Worm (Caenorhabditis elegans): Measurements from ENCODE around the gene srd-30.

Gene srd-30

ce11 chrV:7603404-7603803 lies 26.2 kb upstream of the srd-30 start, which contains the start of gene C50E3.11 (continued):
- TF ChIP-seq mel-28 (tag; optimal IDR thresholded peaks at IDR 0.05; ENCODE audit: borderline replicate concordance) (no peak), cebp-2 (GFP tag; IDR thresholded peaks at IDR 0.05) (no peak), snpc-1.3 (tag; optimal IDR thresholded peaks at IDR 0.05; ENCODE audit: insufficient read depth) (no peak), ztf-6 (GFP tag; IDR thresholded peaks at IDR 0.05) (no peak), tbx-9 (tag; optimal IDR thresholded peaks at IDR 0.05; ENCODE audit: borderline replicate concordance) (no peak), ztf-3 (GFP tag; optimal IDR thresholded peaks at IDR 0.05) (no peak), nfya-1 (tag; optimal IDR thresholded peaks at IDR 0.05; ENCODE audit: borderline replicate concordance, insufficient read depth) (no peak)

- TF ChIP-seq hsf-1 (GFP tag; IDR thresholded peaks at IDR 0.05): no peak
- no peak for TF ChIP-seq ceh-100 (GFP tag; IDR thresholded peaks at IDR 0.05)
- no peak for TF ChIP-seq dpl-1 (GFP tag; optimal IDR thresholded peaks at IDR 0.05)
- TF ChIP-seq athp-1 (tag; optimal IDR thresholded peaks at IDR 0.05): no peak
- TF ChIP-seq B0019.2 (GFP tag; conservative IDR thresholded peaks at IDR 0.05): no peak
- TF ChIP-seq F10E7.11 (tag; optimal IDR thresholded peaks at IDR 0.05): no peak
- TF ChIP-seq dox-1 (GFP tag; IDR thresholded peaks at IDR 0.05): no peak
- TF ChIP-seq madf-3 (GFP tag; IDR thresholded peaks at IDR 0.05): no peak
- no peak for TF ChIP-seq lir-1 (GFP tag; conservative IDR thresholded peaks at IDR 0.05)
- TF ChIP-seq nhr-80 (tag; optimal IDR thresholded peaks at IDR 0.05): no peak
- TF ChIP-seq bed-1 (GFP tag; IDR thresholded peaks at IDR 0.05): no peak
These were observed 24.7 kb upstream of the srd-30 start, which contains the start of gene clec-213 for ce11 chrV:7604858-7605257. TSS of gene clec-213 (plus strand) at chrV:7605158.

- TF ChIP-seq nhr-80 (tag; optimal IDR thresholded peaks at IDR 0.05): peak; percentile 25
- TF ChIP-seq madf-3 (GFP tag; IDR thresholded peaks at IDR 0.05): no peak
These were observed 19.7 kb upstream of the srd-30 start, which contains the start of the genes folt-3 and clec-214 for ce11 chrV:7609698-7610420. TSS of gene folt-3 (minus strand) at chrV:7609748. TSS of gene clec-214 (plus strand) at chrV:7610370.

- TF ChIP-seq Y67H2A.10 (GFP tag; conservative IDR thresholded peaks at IDR 0.05) (no peak), hlh-26 (GFP tag; conservative IDR thresholded peaks at IDR 0.05) (no peak), attf-3 (GFP tag; conservative IDR thresholded peaks at IDR 0.05) (no peak)
These were observed 17.6 kb upstream of the srd-30 start, which contains the start of gene clec-215 for ce11 chrV:7612044-7612443. TSS of gene clec-215 (plus strand) at chrV:7612344.

- no peak for TF ChIP-seq attf-3 (GFP tag; conservative IDR thresholded peaks at IDR 0.05)
- TF ChIP-seq mcd-1 (GFP tag; IDR thresholded peaks at IDR 0.05): no peak
These were observed 11.5 kb upstream of the srd-30 start, which contains the start of gene C50E3.15 for ce11 chrV:7618114-7618513. TSS of gene C50E3.15 (plus strand) at chrV:7618414.

ce11 chrV:7622011-7622465 lies 7.6 kb upstream of the srd-30 start, which contains the start of gene C50E3.12:
TSS of gene C50E3.12 (minus strand) at chrV:7622061.
- TF ChIP-seq madf-6 (GFP tag; IDR thresholded peaks at IDR 0.05) (peak; percentile 89), xnd-1 (tag; optimal IDR thresholded peaks at IDR 0.05) (peak; percentile 30), madf-8 (GFP tag; conservative IDR thresholded peaks at IDR 0.05) (peak; percentile 75), F33H1.4 (GFP tag; IDR thresholded peaks at IDR 0.05) (0 out of 2 replicates have a peak, but pooled peaks have one; percentile 11), hmg-1.2 (GFP tag; IDR thresholded peaks at IDR 0.05) (no peak), lsl-1 (GFP tag; optimal IDR thresholded peaks at IDR 0.05) (peak; percentile 5), hlh-12 (tag; optimal IDR thresholded peaks at IDR 0.05) (no peak), dpl-1 (GFP tag; optimal IDR thresholded peaks at IDR 0.05) (peak; percentile 45), lin-54 (GFP tag; optimal IDR thresholded peaks at IDR 0.05) (no peak), madf-3 (GFP tag; IDR thresholded peaks at IDR 0.05) (no peak), efl-1 (GFP tag; optimal IDR thresholded peaks at IDR 0.05) (peak; percentile 79), atf-7 (tag; optimal IDR thresholded peaks at IDR 0.05) (no peak)

All from whole organism, young adult.